Worm (Caenorhabditis elegans) whole organism, L1 larva: ENCODE results near the gene R52.5.

ENCODE experiments used
- F16B12.6 ChIP-seq: fragments of 150-350 bp; optimal IDR thresholded peaks from 2 replicates; lab custom pipeline; 2014; ENCODE audit warnings: missing biosample characterization, missing genetic modification characterization
- Y116A8C.19 ChIP-seq: sonication (generic microtip); optimal IDR thresholded peaks from 2 replicates; lab custom pipeline; 2016; ENCODE audit warnings: missing compliant biosample characterization, missing genetic modification characterization, borderline replicate concordance
- ceh-63 ChIP-seq: fragments of 200-800 bp; sonication (Bioruptor generic); optimal IDR thresholded peaks from 2 replicates; lab custom pipeline; 2018; ENCODE audit warnings: mild to moderate bottlenecking, missing genetic modification characterization, missing compliant biosample characterization
- ceh-8 ChIP-seq: fragments of 200-800 bp; sonication (Bioruptor generic); optimal IDR thresholded peaks from 2 replicates; lab custom pipeline; 2018; ENCODE audit warnings: mild to moderate bottlenecking, missing genetic modification characterization, moderate library complexity, missing compliant biosample characterization
- ceh-82 ChIP-seq, 3 experiments: fragments of 150-350 bp in 1 of 3; sonication (generic microtip) in 2 of 3; optimal IDR thresholded peaks; 2 replicates each; lab custom pipeline; 2014 to 2017; ENCODE audit warnings: missing biosample characterization in 3 of 3, missing genetic modification characterization in 3 of 3
- ceh-90 ChIP-seq: sonication (generic microtip); optimal IDR thresholded peaks from 2 replicates; lab custom pipeline; 2016; ENCODE audit warnings: missing genetic modification characterization, missing compliant biosample characterization
- dsc-1 ChIP-seq: sonication (generic microtip); optimal IDR thresholded peaks from 2 replicates; lab custom pipeline; 2016; ENCODE audit warnings: mild to moderate bottlenecking, missing genetic modification characterization, missing compliant biosample characterization
- efl-1 ChIP-seq, 4 experiments: fragments of 150-350 bp; optimal IDR thresholded peaks in 3 of 4; peaks in 1 of 4; 1 replicate in 1 of 4; 2 replicates in 3 of 4; lab custom pipeline; 2014; ENCODE audit warnings: missing biosample characterization in 2 of 4, missing genetic modification characterization in 2 of 4, missing genetic modification reagents in 2 of 4
- efl-3 ChIP-seq: fragments of 200-800 bp; sonication (Bioruptor generic); optimal IDR thresholded peaks from 2 replicates; lab custom pipeline; 2018; ENCODE audit warnings: mild to moderate bottlenecking, missing genetic modification characterization, missing compliant biosample characterization
- elt-2 ChIP-seq: sonication (generic microtip); optimal IDR thresholded peaks from 2 replicates; lab custom pipeline; 2016; ENCODE audit warnings: missing genetic modification characterization, mild to moderate bottlenecking, inconsistent platforms, missing compliant biosample characterization, missing genetic modification reagents
- ets-5 ChIP-seq: fragments of 200-800 bp; sonication (Bioruptor generic); IDR thresholded peaks from 2 replicates; pipeline ENCODE4 v1.3.6; 2022; ENCODE audit warnings: missing genetic modification characterization, missing compliant biosample characterization
- fkh-10 ChIP-seq: sonication (generic microtip); optimal IDR thresholded peaks from 2 replicates; lab custom pipeline; 2017; ENCODE audit warnings: missing biosample characterization, missing genetic modification reagents, missing genetic modification characterization
- fos-1 ChIP-seq: fragments of 150-350 bp; optimal IDR thresholded peaks from 2 replicates; lab custom pipeline; 2014; ENCODE audit warnings: missing biosample characterization, missing genetic modification characterization
- grh-1 ChIP-seq: fragments of 200-800 bp; sonication (Bioruptor generic); IDR thresholded peaks from 2 replicates; pipeline ENCODE4 v1.3.6; 2022; ENCODE audit warnings: missing genetic modification reagents, missing genetic modification characterization, missing compliant biosample characterization
- hpl-2 ChIP-seq: fragments of 150-350 bp; optimal IDR thresholded peaks from 2 replicates; lab custom pipeline; 2014; ENCODE audit warnings: missing biosample characterization, missing genetic modification reagents, missing genetic modification characterization
- jun-1 ChIP-seq: fragments of 150-350 bp; optimal IDR thresholded peaks from 2 replicates; lab custom pipeline; 2014; ENCODE audit warnings: missing biosample characterization, missing genetic modification reagents, missing genetic modification characterization
- lin-15B ChIP-seq: fragments of 150-350 bp; sonication (generic microtip); optimal IDR thresholded peaks from 3 replicates; lab custom pipeline; 2014; ENCODE audit warnings: missing biosample characterization, missing genetic modification characterization
- lin-35 ChIP-seq, 2 experiments: fragments of 150-350 bp; optimal IDR thresholded peaks; 2 replicates each; lab custom pipeline; 2014; ENCODE audit warnings: missing biosample characterization in 2 of 2, missing genetic modification characterization in 2 of 2, missing genetic modification reagents in 2 of 2
- lsy-2 ChIP-seq, 2 experiments: fragments of 150-350 bp; optimal IDR thresholded peaks; 2 replicates each; lab custom pipeline; 2014; ENCODE audit warnings: missing biosample characterization in 2 of 2, missing genetic modification characterization in 2 of 2
- mab-9 ChIP-seq: fragments of 200-800 bp; sonication (Bioruptor generic); IDR thresholded peaks from 2 replicates; pipeline ENCODE4 v1.3.6; 2022; ENCODE audit warnings: missing genetic modification reagents, missing genetic modification characterization, missing compliant biosample characterization
- mep-1 ChIP-seq: fragments of 150-350 bp; optimal IDR thresholded peaks from 2 replicates; lab custom pipeline; 2014; ENCODE audit warnings: missing biosample characterization, missing genetic modification characterization
- nhr-12 ChIP-seq: sonication (generic microtip); optimal IDR thresholded peaks from 2 replicates; lab custom pipeline; 2017; ENCODE audit warnings: missing biosample characterization, missing genetic modification characterization
- nhr-19 ChIP-seq: fragments of 200-800 bp; sonication (Bioruptor generic); conservative IDR thresholded peaks from 2 replicates; pipeline ENCODE4 v1.3.6; 2022; ENCODE audit warnings: missing genetic modification characterization, missing compliant biosample characterization
- nhr-77 ChIP-seq: fragments of 150-350 bp; optimal IDR thresholded peaks from 2 replicates; lab custom pipeline; 2014; ENCODE audit warnings: missing biosample characterization, missing genetic modification characterization
- pag-3 ChIP-seq: sonication (generic microtip); optimal IDR thresholded peaks from 2 replicates; lab custom pipeline; 2017; ENCODE audit warnings: missing genetic modification characterization, mild to moderate bottlenecking, missing compliant biosample characterization, antibody characterized with exemption, borderline replicate concordance; ENCODE audit not compliant: insufficient read depth
- pax-3 ChIP-seq: fragments of 200-800 bp; sonication (Bioruptor generic); optimal IDR thresholded peaks from 2 replicates; lab custom pipeline; 2018; ENCODE audit warnings: mild to moderate bottlenecking, missing genetic modification characterization, moderate library complexity, missing compliant biosample characterization
- pqm-1 ChIP-seq: sonication (generic microtip); optimal IDR thresholded peaks from 3 replicates; lab custom pipeline; 2017; ENCODE audit warnings: missing biosample characterization, missing genetic modification characterization
- skn-1 ChIP-seq: fragments of 150-350 bp; optimal IDR thresholded peaks from 2 replicates; lab custom pipeline; 2014; ENCODE audit warnings: missing biosample characterization, missing genetic modification characterization
- snpc-4 ChIP-seq: fragments of 150-350 bp; optimal IDR thresholded peaks from 2 replicates; lab custom pipeline; 2014; ENCODE audit warnings: missing biosample characterization, missing genetic modification characterization
- snu-23 ChIP-seq: sonication (generic microtip); optimal IDR thresholded peaks from 2 replicates; lab custom pipeline; 2016; ENCODE audit warnings: missing genetic modification characterization, missing compliant biosample characterization
- sptf-1 ChIP-seq: fragments of 150-350 bp; optimal IDR thresholded peaks from 2 replicates; lab custom pipeline; 2014; ENCODE audit warnings: missing biosample characterization, missing genetic modification characterization
- unc-98 ChIP-seq: fragments of 200-800 bp; sonication (Bioruptor generic); IDR thresholded peaks from 2 replicates; pipeline ENCODE4 v1.3.6; 2022; ENCODE audit warnings: missing genetic modification characterization, missing compliant biosample characterization
- vab-15 ChIP-seq: sonication (generic microtip); optimal IDR thresholded peaks from 2 replicates; lab custom pipeline; 2017; ENCODE audit warnings: missing genotype, mild to moderate bottlenecking, missing genetic modification characterization, missing compliant biosample characterization
- xbp-1 ChIP-seq: sonication (generic microtip); optimal IDR thresholded peaks from 2 replicates; lab custom pipeline; 2016; ENCODE audit warnings: missing genetic modification characterization, missing compliant biosample characterization
- ztf-11 ChIP-seq, 2 experiments: sonication (generic microtip); optimal IDR thresholded peaks; 2 replicates each; lab custom pipeline; 2016 to 2017; ENCODE audit warnings: missing genetic modification characterization in 2 of 2, missing biosample characterization in 1 of 2, missing compliant biosample characterization in 1 of 2

R52.5 gene

DNA sequence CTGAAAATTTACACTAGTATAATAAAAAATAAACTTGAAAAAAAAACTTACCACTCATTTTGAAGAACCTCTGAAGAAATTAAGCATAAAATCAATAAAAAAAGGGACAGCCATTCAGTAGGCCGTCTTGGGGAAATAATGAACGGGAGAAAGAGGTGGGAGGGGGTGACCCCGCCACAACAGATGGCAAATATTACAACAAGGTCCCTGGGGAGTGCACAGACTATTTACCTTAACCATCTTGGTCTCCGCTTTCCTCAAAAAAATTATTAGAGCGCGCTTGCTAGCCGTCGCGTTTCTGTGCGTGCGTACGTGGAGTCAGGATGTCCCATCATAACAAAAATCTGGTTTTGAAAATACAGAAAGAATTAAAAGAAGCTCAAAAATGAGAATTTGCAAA is 17.9 kb downstream of the R52.5 start, which contains the start of gene T16A1.10:
Gene T16A1.10 (minus strand): TSS at position 123 of the 400 bp plus-strand sequence.
- no peak for TF ChIP-seq hpl-2 (GFP tag; lab: Kevin White, UChicago)
- TF ChIP-seq efl-1 (optimal IDR thresholded peaks at IDR 0.05; lab: Kevin White, UChicago): no peak
- TF ChIP-seq efl-1 (GFP tag; optimal IDR thresholded peaks at IDR 0.05 in 1 of 2; lab: Kevin White, UChicago): peak in 1 of 2 experiments; percentile 17

DNA sequence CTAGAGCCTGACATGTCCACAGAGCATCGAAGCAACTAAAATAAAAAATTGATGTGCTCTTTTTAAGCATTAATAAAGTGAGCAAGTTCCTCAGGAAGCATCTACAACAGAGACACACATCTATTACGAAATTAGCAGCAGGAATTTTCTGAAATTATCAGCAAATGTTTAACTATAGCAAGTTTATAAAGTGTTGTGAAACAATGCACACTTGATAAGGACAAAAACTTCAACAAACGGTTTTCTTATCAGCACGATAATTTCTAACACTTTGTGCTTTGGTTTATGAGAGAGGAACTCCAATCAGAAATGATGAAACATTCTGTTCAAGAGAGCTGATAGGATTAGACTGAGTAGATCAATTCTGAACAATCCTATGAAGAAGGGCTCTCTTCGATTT is 19.2 kb downstream of the R52.5 start, which contains the start of gene trpl-5:
Gene trpl-5 (minus strand): TSS at position 32 of the 400 bp plus-strand sequence.
- peak; percentile 81 for TF ChIP-seq pqm-1
- TF ChIP-seq jun-1 (tag; lab: Kevin White, UChicago): peak; percentile 59
- peak in 1 of 2 experiments; percentile 17 for TF ChIP-seq lin-35 (GFP tag; optimal IDR thresholded peaks at IDR 0.05; lab: Kevin White, UChicago)
- TF ChIP-seq ztf-11 (tag; optimal IDR thresholded peaks at IDR 0.05; lab: Kevin White, UChicago): no peak
- peak; percentile 94 for TF ChIP-seq elt-2

DNA sequence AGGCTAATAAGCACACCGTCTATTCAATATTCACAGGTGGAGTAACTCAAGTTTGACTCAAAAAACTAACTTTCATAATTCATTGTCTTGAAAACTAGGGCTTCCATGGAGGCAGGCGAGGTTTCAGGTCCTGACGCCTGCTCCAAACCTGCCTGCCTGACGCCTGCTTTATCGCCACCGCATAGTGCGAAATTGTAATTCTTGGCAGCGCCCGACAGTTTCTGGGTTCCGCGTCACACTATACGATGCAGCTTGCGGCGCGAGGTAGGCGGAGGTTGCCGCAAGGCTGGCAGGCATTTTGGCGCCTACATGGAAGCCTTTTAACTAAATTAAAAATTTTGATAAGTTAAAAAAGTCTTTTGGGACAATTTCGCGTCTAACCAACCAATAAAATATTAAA is 22.6 kb downstream of the R52.5 start:
- TF ChIP-seq xbp-1 (tag; lab: Kevin White, UChicago) (no peak), dsc-1 (tag; lab: Kevin White, UChicago) (no peak), grh-1 (no peak), snu-23 (no peak), unc-98 (GFP tag; lab: Robert Waterston, UW) (no peak), nhr-19 (no peak), ztf-11 (tag; optimal IDR thresholded peaks at IDR 0.05; lab: Kevin White, UChicago) (no peak), fkh-10 (GFP tag; lab: Kevin White, UChicago) (no peak)

ce11 chrII:2083726-2084179 is 26.1 kb downstream of the R52.5 start, which contains the start of the genes T16A1.5 and fbxc-49:
Gene T16A1.5, minus strand, starts transcription at chrII:2083826.
Gene fbxc-49, plus strand, starts transcription at chrII:2084129.
- no peak for TF ChIP-seq nhr-77 (tag; lab: Kevin White, UChicago)
- TF ChIP-seq ceh-82 (tag; optimal IDR thresholded peaks at IDR 0.05; lab: Kevin White, UChicago): no peak
- no peak for TF ChIP-seq pax-3
- no peak for TF ChIP-seq ceh-8 (GFP tag; lab: Kevin White, UChicago)
- TF ChIP-seq mep-1 (tag; lab: Kevin White, UChicago): no peak
- TF ChIP-seq, all 84 proteins: peak for 0

DNA sequence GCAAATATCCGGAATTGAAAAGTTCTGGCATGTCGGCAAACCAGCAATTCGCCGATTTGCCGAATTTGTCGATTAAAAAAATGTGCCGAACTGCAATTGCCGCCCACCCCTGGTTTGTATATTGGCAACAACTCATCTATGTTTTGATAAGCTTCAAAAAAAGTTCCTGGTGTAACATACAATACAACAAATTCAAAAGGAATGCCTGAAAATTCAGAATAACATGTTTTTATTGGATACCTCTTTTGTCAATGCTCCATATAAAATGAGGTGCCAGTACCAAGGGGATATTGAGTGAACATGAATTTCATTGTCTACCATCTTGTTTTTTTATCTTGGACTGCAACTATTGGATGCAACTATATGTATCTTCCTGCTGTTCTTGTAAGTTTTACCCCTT is 28.6 kb downstream of the R52.5 start, which contains the start of gene T16A1.4:
Gene T16A1.4 (plus strand): TSS at position 301 of the 400 bp plus-strand sequence.
- TF ChIP-seq ceh-63 (GFP tag; lab: Kevin White, UChicago) (no peak), nhr-12 (tag; lab: Kevin White, UChicago) (no peak), fos-1 (tag; lab: Kevin White, UChicago) (no peak), Y116A8C.19 (no peak), sptf-1 (tag; lab: Kevin White, UChicago) (no peak)

DNA sequence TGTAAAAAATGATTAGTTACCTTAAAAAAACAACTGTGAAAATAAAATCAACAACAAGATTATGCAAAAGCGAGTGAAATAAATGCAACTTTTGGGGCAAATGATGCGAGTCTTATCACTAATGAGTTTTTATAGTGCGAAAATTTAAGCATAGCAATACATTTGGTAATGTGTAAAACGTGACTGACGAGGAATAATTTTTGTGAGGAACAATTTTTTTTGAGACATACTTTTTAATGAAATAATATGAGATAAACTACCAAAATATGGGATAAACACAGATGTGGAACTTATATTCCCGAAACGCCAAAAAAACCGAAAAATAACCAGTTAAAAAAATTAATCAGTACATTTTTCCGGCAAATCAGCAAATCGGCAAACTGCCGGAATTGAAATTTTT is 29.4 kb downstream of the R52.5 start, which contains the start of gene F07E5.9:
Gene F07E5.9 (minus strand): TSS at position 101 of the 400 bp plus-strand sequence.
- TF ChIP-seq efl-1 (optimal IDR thresholded peaks at IDR 0.05; lab: Kevin White, UChicago) (no peak), efl-1 (GFP tag; optimal IDR thresholded peaks at IDR 0.05 in 1 of 2; lab: Kevin White, UChicago) (peak in 1 of 2 experiments; percentile 9), ceh-90 (no peak)

ce11 chrII:2076467-2076866 is 33.4 kb downstream of the R52.5 start:
- no peak for TF ChIP-seq pag-3 (tag; lab: Kevin White, UChicago)
- TF ChIP-seq lsy-2 (tag; optimal IDR thresholded peaks at IDR 0.05; lab: Kevin White, UChicago): no peak
- no peak for TF ChIP-seq fos-1 (tag; lab: Kevin White, UChicago)
- no peak for TF ChIP-seq grh-1
- TF ChIP-seq sptf-1 (tag; lab: Kevin White, UChicago): no peak
- no peak for TF ChIP-seq lin-15B
- TF ChIP-seq mab-9: no peak
- TF ChIP-seq snpc-4 (tag; lab: Kevin White, UChicago): no peak
- no peak for TF ChIP-seq ceh-90
- no peak for TF ChIP-seq vab-15 (tag; lab: Kevin White, UChicago)
- TF ChIP-seq xbp-1 (tag; lab: Kevin White, UChicago): no peak
- no peak for TF ChIP-seq ets-5 (GFP tag; lab: Robert Waterston, UW)
- no peak for TF ChIP-seq F16B12.6 (tag; lab: Kevin White, UChicago)
- no peak for TF ChIP-seq efl-3 (GFP tag; lab: Kevin White, UChicago)
- TF ChIP-seq skn-1 (tag; lab: Kevin White, UChicago): no peak
